Fruit fly (Drosophila melanogaster) whole organism, embryonic: ENCODE measurements around the gene Ran-like.
A peak's percentile ranks its signal among the peaks of the same experiment; 100 is the strongest.

Experiments used
- Asciz ChIP-seq: fragments of 200-800 bp; sonication (Bioruptor generic); optimal IDR thresholded peaks from 2 replicates; lab custom pipeline; 2017; ENCODE audit warnings: missing biosample characterization, mild to moderate bottlenecking, missing genetic modification characterization, missing genetic modification reagents
- Atf-2 ChIP-seq: fragments of 200-800 bp; sonication (Bioruptor generic); optimal IDR thresholded peaks from 2 replicates; lab custom pipeline; 2016; ENCODE audit warnings: missing biosample characterization, missing genetic modification characterization
- B-H1 ChIP-seq: fragments of 200-800 bp; sonication (Bioruptor generic); IDR thresholded peaks from 3 replicates; pipeline ENCODE4 v1.3.6; 2022; ENCODE audit warnings: missing biosample characterization, missing genetic modification characterization
- CG10147 ChIP-seq: fragments of 200-800 bp; sonication (Bioruptor generic); optimal IDR thresholded peaks from 2 replicates; lab custom pipeline; 2019; ENCODE audit warnings: missing biosample characterization, mild to moderate bottlenecking, missing genetic modification characterization, moderate library complexity
- CG10209 ChIP-seq: fragments of 200-800 bp; sonication (Bioruptor generic); optimal IDR thresholded peaks from 3 replicates; lab custom pipeline; 2017; ENCODE audit warnings: missing biosample characterization, mild to moderate bottlenecking, missing genetic modification characterization, missing genetic modification reagents
- CG12155 ChIP-seq: fragments of 200-800 bp; sonication (Bioruptor generic); optimal IDR thresholded peaks from 3 replicates; lab custom pipeline; 2016; ENCODE audit warnings: missing biosample characterization, missing genetic modification characterization
- CG12219 ChIP-seq: fragments of 200-800 bp; sonication (Bioruptor generic); optimal IDR thresholded peaks from 3 replicates; lab custom pipeline; 2018; ENCODE audit warnings: missing biosample characterization, mild to moderate bottlenecking, missing genetic modification characterization
- CG12236 ChIP-seq: fragments of 200-800 bp; sonication (Bioruptor generic); optimal IDR thresholded peaks from 2 replicates; lab custom pipeline; 2016; ENCODE audit warnings: missing biosample characterization, missing genetic modification characterization
- CG12391 ChIP-seq: fragments of 200-800 bp; sonication (Bioruptor generic); optimal IDR thresholded peaks from 3 replicates; lab custom pipeline; 2018; ENCODE audit warnings: missing biosample characterization, mild to moderate bottlenecking, missing genetic modification characterization, moderate library complexity
- CG14014 ChIP-seq: fragments of 200-800 bp; sonication (Bioruptor generic); IDR thresholded peaks from 2 replicates; pipeline ENCODE4 v1.3.6; 2022; ENCODE audit warnings: missing biosample characterization, missing genetic modification characterization
- CG16863 ChIP-seq: fragments of 200-800 bp; sonication (Bioruptor generic); optimal IDR thresholded peaks from 3 replicates; lab custom pipeline; 2016; ENCODE audit warnings: missing biosample characterization, missing genetic modification characterization
- CG17612 ChIP-seq: fragments of 200-800 bp; sonication (Bioruptor generic); IDR thresholded peaks from 2 replicates; pipeline ENCODE4 v1.3.6; 2022; ENCODE audit warnings: missing biosample characterization, missing genetic modification characterization
- CG17829 ChIP-seq: fragments of 200-800 bp; optimal IDR thresholded peaks from 2 replicates; lab custom pipeline; 2019; ENCODE audit warnings: missing biosample characterization, mild to moderate bottlenecking, missing genetic modification characterization, moderate library complexity
- CG18476 ChIP-seq: fragments of 200-800 bp; sonication (Bioruptor generic); optimal IDR thresholded peaks from 2 replicates; lab custom pipeline; 2016; ENCODE audit warnings: missing biosample characterization, mild to moderate bottlenecking, missing genetic modification characterization
- CG18599 ChIP-seq: fragments of 200-800 bp; sonication (Bioruptor generic); optimal IDR thresholded peaks from 3 replicates; lab custom pipeline; 2017; ENCODE audit warnings: missing biosample characterization, missing genetic modification characterization, mild to moderate bottlenecking, moderate library complexity, missing genetic modification reagents
- CG2712 ChIP-seq: fragments of 200-800 bp; optimal IDR thresholded peaks from 3 replicates; lab custom pipeline; 2019; ENCODE audit warnings: missing biosample characterization, mild to moderate bottlenecking, missing genetic modification characterization, moderate library complexity
- CG3838 ChIP-seq: fragments of 200-800 bp; sonication (Bioruptor generic); optimal IDR thresholded peaks from 3 replicates; lab custom pipeline; 2016; ENCODE audit warnings: missing biosample characterization, missing genetic modification characterization
- CG4617 ChIP-seq: fragments of 200-800 bp; sonication (Bioruptor generic); optimal IDR thresholded peaks from 3 replicates; lab custom pipeline; 2016; ENCODE audit warnings: missing biosample characterization, missing genetic modification characterization, borderline replicate concordance
- CG4707 ChIP-seq: fragments of 200-800 bp; sonication (Bioruptor generic); optimal IDR thresholded peaks from 2 replicates; lab custom pipeline; 2018; ENCODE audit warnings: missing biosample characterization, mild to moderate bottlenecking, missing genetic modification characterization, moderate library complexity
- CG4854 ChIP-seq: fragments of 200-800 bp; sonication (Bioruptor generic); optimal IDR thresholded peaks from 2 replicates; lab custom pipeline; 2016; ENCODE audit warnings: missing biosample characterization, missing genetic modification characterization, inconsistent platforms
- CG6683 ChIP-seq: fragments of 200-800 bp; sonication (Bioruptor generic); optimal IDR thresholded peaks from 2 replicates; lab custom pipeline; 2017; ENCODE audit warnings: missing biosample characterization, mild to moderate bottlenecking, missing genetic modification characterization, missing genetic modification reagents
- CG6854 ChIP-seq: fragments of 200-800 bp; sonication (Bioruptor generic); optimal IDR thresholded peaks from 3 replicates; lab custom pipeline; 2017; ENCODE audit warnings: missing biosample characterization, mild to moderate bottlenecking, missing genetic modification characterization
- CG8924 ChIP-seq: fragments of 200-800 bp; optimal IDR thresholded peaks from 3 replicates; lab custom pipeline; 2019; ENCODE audit warnings: missing biosample characterization, mild to moderate bottlenecking, missing genetic modification characterization, moderate library complexity
- CG9876 ChIP-seq: fragments of 200-800 bp; sonication (Bioruptor generic); optimal IDR thresholded peaks from 2 replicates; lab custom pipeline; 2016; ENCODE audit warnings: missing biosample characterization, missing genetic modification characterization
- CoRest ChIP-seq: fragments of 200-800 bp; sonication (Bioruptor generic); optimal IDR thresholded peaks from 3 replicates; lab custom pipeline; 2018; ENCODE audit warnings: missing biosample characterization, mild to moderate bottlenecking, missing genetic modification characterization, moderate library complexity
- Dll ChIP-seq: fragments of 200-800 bp; sonication (Bioruptor generic); IDR thresholded peaks from 4 replicates; pipeline ENCODE4 v1.3.6; 2022; ENCODE audit warnings: missing biosample characterization, missing genetic modification characterization; ENCODE audit not compliant: partially characterized antibody
- Doc3 ChIP-seq: fragments of 200-800 bp; sonication (Bioruptor generic); IDR thresholded peaks from 3 replicates; pipeline ENCODE4 v1.3.6; 2022; ENCODE audit warnings: missing biosample characterization, missing genetic modification characterization; ENCODE audit not compliant: partially characterized antibody
- E2f1 ChIP-seq: fragments of 200-800 bp; sonication (Bioruptor generic); IDR thresholded peaks from 2 replicates; pipeline ENCODE4 v1.3.6; 2022; ENCODE audit warnings: missing biosample characterization, missing genetic modification characterization
- Fer1 ChIP-seq: fragments of 200-800 bp; sonication (Bioruptor generic); optimal IDR thresholded peaks from 2 replicates; lab custom pipeline; 2017; ENCODE audit warnings: missing biosample characterization, mild to moderate bottlenecking, missing genetic modification characterization
- HLH54F ChIP-seq: fragments of 200-800 bp; sonication (Bioruptor generic); optimal IDR thresholded peaks from 3 replicates; lab custom pipeline; 2016; ENCODE audit warnings: missing biosample characterization, missing genetic modification characterization
- Hey ChIP-seq: fragments of 200-800 bp; sonication (Bioruptor generic); optimal IDR thresholded peaks from 3 replicates; lab custom pipeline; 2018; ENCODE audit warnings: missing biosample characterization, mild to moderate bottlenecking, missing genetic modification characterization
- Hmr ChIP-seq: fragments of 200-800 bp; sonication (Bioruptor generic); optimal IDR thresholded peaks from 3 replicates; lab custom pipeline; 2017; ENCODE audit warnings: mild to moderate bottlenecking, missing biosample characterization, missing genetic modification reagents, missing genetic modification characterization
- Sry-β ChIP-seq: fragments of 200-800 bp; sonication (Bioruptor generic); optimal IDR thresholded peaks from 2 replicates; lab custom pipeline; 2018; ENCODE audit warnings: missing biosample characterization, mild to moderate bottlenecking, missing genetic modification characterization, moderate library complexity
- Tbp ChIP-seq: fragments of >200 bp; optimal IDR thresholded peaks from 2 replicates; lab custom pipeline; 2018; ENCODE audit warnings: missing biosample characterization, missing genetic modification characterization
- Xbp1 ChIP-seq: fragments of 200-800 bp; sonication (Bioruptor generic); optimal IDR thresholded peaks from 3 replicates; lab custom pipeline; 2016; ENCODE audit warnings: missing biosample characterization, mild to moderate bottlenecking, missing genetic modification characterization
- ac ChIP-seq: fragments of 200-800 bp; sonication (Bioruptor generic); optimal IDR thresholded peaks from 3 replicates; lab custom pipeline; 2017; ENCODE audit warnings: missing biosample characterization, mild to moderate bottlenecking, missing genetic modification characterization
- br ChIP-seq: fragments of >200 bp; optimal IDR thresholded peaks from 2 replicates; lab custom pipeline; 2017
- cg ChIP-seq: fragments of 200-800 bp; sonication (Bioruptor generic); optimal IDR thresholded peaks from 3 replicates; lab custom pipeline; 2019; ENCODE audit warnings: missing biosample characterization, mild to moderate bottlenecking, missing genetic modification characterization, moderate library complexity
- chm ChIP-seq: fragments of 200-800 bp; sonication (Bioruptor generic); IDR thresholded peaks from 2 replicates; pipeline ENCODE4 v1.3.6; 2022; ENCODE audit warnings: missing biosample characterization, missing genetic modification characterization
- dmrt11E ChIP-seq: fragments of 200-800 bp; sonication (Bioruptor generic); optimal IDR thresholded peaks from 3 replicates; lab custom pipeline; 2018; ENCODE audit warnings: missing biosample characterization, mild to moderate bottlenecking, missing genetic modification characterization, moderate library complexity
- emc ChIP-seq: fragments of 200-800 bp; sonication (Bioruptor generic); optimal IDR thresholded peaks from 2 replicates; lab custom pipeline; 2016; ENCODE audit warnings: missing biosample characterization, missing genetic modification characterization
- ems ChIP-seq: fragments of 200-800 bp; sonication (Bioruptor generic); optimal IDR thresholded peaks from 3 replicates; lab custom pipeline; 2016; ENCODE audit warnings: missing biosample characterization, missing genetic modification characterization
- exex ChIP-seq: fragments of 200-800 bp; sonication (Bioruptor generic); optimal IDR thresholded peaks from 4 replicates; lab custom pipeline; 2018; ENCODE audit warnings: missing biosample characterization, mild to moderate bottlenecking, missing genetic modification characterization, moderate library complexity
- fd64A ChIP-seq: fragments of 200-800 bp; sonication (Bioruptor generic); optimal IDR thresholded peaks from 3 replicates; lab custom pipeline; 2018; ENCODE audit warnings: missing biosample characterization, mild to moderate bottlenecking, missing genetic modification characterization
- fru ChIP-seq: fragments of >200 bp; optimal IDR thresholded peaks from 2 replicates; lab custom pipeline; 2017
- klu ChIP-seq: fragments of 200-800 bp; sonication (Bioruptor generic); IDR thresholded peaks from 2 replicates; pipeline ENCODE4 v1.3.6; 2022; ENCODE audit warnings: missing biosample characterization, missing genetic modification characterization
- odd ChIP-seq: fragments of 200-800 bp; sonication (Bioruptor generic); optimal IDR thresholded peaks from 2 replicates; lab custom pipeline; 2017; ENCODE audit warnings: missing biosample characterization, mild to moderate bottlenecking, missing genetic modification characterization
- pzg ChIP-seq: fragments of 200-800 bp; sonication (Bioruptor generic); optimal IDR thresholded peaks from 3 replicates; lab custom pipeline; 2018; ENCODE audit warnings: missing biosample characterization, mild to moderate bottlenecking, missing genetic modification characterization, moderate library complexity
- sc ChIP-seq, 3 experiments: fragments of >200 bp in 2 of 3; fragments of 200-800 bp in 1 of 3; sonication (Bioruptor generic) in 1 of 3; optimal IDR thresholded peaks; 2 replicates in 2 of 3; 3 replicates in 1 of 3; lab custom pipeline; 2017; ENCODE audit warnings: mild to moderate bottlenecking in 1 of 3, missing biosample characterization in 1 of 3, missing genetic modification characterization in 1 of 3, missing genetic modification reagents in 1 of 3
- slou ChIP-seq: fragments of 200-800 bp; sonication (Bioruptor generic); optimal IDR thresholded peaks from 3 replicates; lab custom pipeline; 2016; ENCODE audit warnings: missing biosample characterization, missing genetic modification characterization

Gene Ran-like

DNA sequence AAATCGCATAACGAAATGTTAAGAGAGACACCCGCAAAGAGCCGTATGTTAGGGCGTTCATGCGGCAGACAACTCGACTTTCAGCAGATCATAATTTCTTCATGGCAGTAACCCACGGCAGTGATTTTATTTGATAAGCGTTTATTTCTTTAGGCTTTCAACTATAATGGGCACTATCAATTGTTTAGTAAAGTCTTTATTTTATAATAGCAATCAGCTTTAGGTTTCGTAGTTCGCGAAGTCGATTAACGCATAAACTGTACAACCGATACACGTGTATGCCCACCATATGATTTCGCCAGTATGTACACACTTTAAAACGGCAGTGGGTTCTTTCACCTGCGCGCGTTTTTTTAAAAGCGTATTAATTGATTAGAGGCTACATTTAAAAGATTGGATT lies 23.0 kb upstream of the Ran-like start, which contains the start of gene CG7841 (continued):
- TF ChIP-seq emc (GFP tag; lab: Kevin White, UChicago) = peak; percentile 90
- TF ChIP-seq cg (GFP tag; lab: Kevin White, UChicago) = peak; percentile 21
- peak; percentile 97 for TF ChIP-seq CG10209 (GFP tag; lab: Kevin White, UChicago)
- TF ChIP-seq Hmr = peak; percentile 99
- TF ChIP-seq CG4707 = peak; percentile 96
- peak; percentile 99 for TF ChIP-seq CG12219 (GFP tag; lab: Kevin White, UChicago)
- TF ChIP-seq HLH54F (GFP tag; lab: Kevin White, UChicago) = peak; percentile 97
- peak; percentile 97 for TF ChIP-seq CG18476
- TF ChIP-seq CG10147 (GFP tag; lab: Kevin White, UChicago) = peak; percentile 98
- peak; percentile 97 for TF ChIP-seq ems (GFP tag; lab: Kevin White, UChicago)
- peak; percentile 96 for TF ChIP-seq CG16863 (GFP tag; lab: Kevin White, UChicago)
- TF ChIP-seq Atf-2 (GFP tag; lab: Kevin White, UChicago) = peak; percentile 94
- peak; percentile 94 for TF ChIP-seq Hey
- peak; percentile 83; the same call in 1 of the 2 replicates for TF ChIP-seq CG17612 (GFP tag; lab: Robert Waterston, UW)
- peak; percentile 86 for TF ChIP-seq CG9876 (GFP tag; lab: Kevin White, UChicago)
- TF ChIP-seq CG12155 (GFP tag; lab: Kevin White, UChicago) = peak; percentile 94
- no peak for TF ChIP-seq Doc3 (GFP tag; lab: Robert Waterston, UW)
- TF ChIP-seq Dll (GFP tag; lab: Robert Waterston, UW) = 0 out of 4 replicates have a peak, but pooled peaks have one; percentile 24
- TF ChIP-seq fru (lab: Kevin White, UChicago) = no peak
- peak; percentile 94 for TF ChIP-seq exex (tag; lab: Kevin White, UChicago)
- peak; percentile 91; the same call in 2 of the 3 replicates for TF ChIP-seq B-H1
- TF ChIP-seq Sry-β (GFP tag; lab: Kevin White, UChicago) = peak; percentile 67
- TF ChIP-seq fd64A (GFP tag; lab: Kevin White, UChicago) = peak; percentile 98
- peak; percentile 99 for TF ChIP-seq CG6854 (GFP tag; lab: Kevin White, UChicago)
- TF ChIP-seq CG2712 (tag; lab: Kevin White, UChicago) = peak; percentile 99
- TF ChIP-seq CG6683 (GFP tag; lab: Kevin White, UChicago) = peak; percentile 97
- TF ChIP-seq CG12236 (GFP tag; lab: Kevin White, UChicago) = peak; percentile 96
- TF ChIP-seq CoRest = peak; percentile 98
- peak; percentile 97 for TF ChIP-seq Xbp1 (GFP tag; lab: Kevin White, UChicago)
- TF ChIP-seq pzg (GFP tag; lab: Kevin White, UChicago) = peak; percentile 53
- TF ChIP-seq CG14014 = peak; percentile 96
- TF ChIP-seq Fer1 = peak; percentile 99
- no peak for TF ChIP-seq br (lab: Kevin White, UChicago)
- peak; percentile 99 for TF ChIP-seq CG8924
- peak; percentile 97 for TF ChIP-seq CG4854
- TF ChIP-seq CG18599 (GFP tag; lab: Kevin White, UChicago) = peak; percentile 99
- no peak for TF ChIP-seq Tbp
- TF ChIP-seq sc (optimal IDR thresholded peaks at IDR 0.05; lab: Kevin White, UChicago) = no peak
- TF ChIP-seq sc (GFP tag; optimal IDR thresholded peaks at IDR 0.05; lab: Kevin White, UChicago) = peak; percentile 95
- peak; percentile 99 for TF ChIP-seq CG12391 (tag; lab: Kevin White, UChicago)
- TF ChIP-seq klu (GFP tag; lab: Robert Waterston, UW) = no peak; the same call in 1 of the 2 replicates
- peak; percentile 98 for TF ChIP-seq chm
- TF ChIP-seq CG3838 (GFP tag; lab: Kevin White, UChicago) = peak; percentile 91
- peak; percentile 82 for TF ChIP-seq CG4617 (GFP tag; lab: Kevin White, UChicago)
- peak; percentile 89 for TF ChIP-seq slou (GFP tag; lab: Kevin White, UChicago)
- peak; percentile 93 for TF ChIP-seq E2f1
- peak; percentile 99 for TF ChIP-seq odd (GFP tag; lab: Kevin White, UChicago)
- peak; percentile 99 for TF ChIP-seq CG17829 (tag; lab: Kevin White, UChicago)
- peak; percentile 97 for TF ChIP-seq Asciz (GFP tag; lab: Kevin White, UChicago)
- TF ChIP-seq ac = peak; percentile 95
- peak; percentile 99 for TF ChIP-seq dmrt11E (tag; lab: Kevin White, UChicago)
